Fruit fly (Drosophila melanogaster) whole organism, embryonic: ENCODE data around the gene CG14442.

Experiments used
- Adf1 ChIP-seq: fragments of 200-800 bp; sonication (Bioruptor generic); IDR thresholded peaks from 2 replicates; pipeline ENCODE4 v1.3.6; 2022; ENCODE audit warnings: missing biosample characterization, missing genetic modification characterization
- Asciz ChIP-seq: fragments of 200-800 bp; sonication (Bioruptor generic); optimal IDR thresholded peaks from 2 replicates; lab custom pipeline; 2017; ENCODE audit warnings: missing biosample characterization, mild to moderate bottlenecking, missing genetic modification characterization, missing genetic modification reagents
- CG10654 ChIP-seq: fragments of 200-800 bp; sonication (Bioruptor generic); optimal IDR thresholded peaks from 2 replicates; lab custom pipeline; 2016; ENCODE audit warnings: missing biosample characterization, missing genetic modification characterization
- CG12236 ChIP-seq: fragments of 200-800 bp; sonication (Bioruptor generic); optimal IDR thresholded peaks from 2 replicates; lab custom pipeline; 2016; ENCODE audit warnings: missing biosample characterization, missing genetic modification characterization
- CG12299 ChIP-seq: fragments of 200-800 bp; sonication (Bioruptor generic); optimal IDR thresholded peaks from 2 replicates; lab custom pipeline; 2018; ENCODE audit warnings: missing biosample characterization, mild to moderate bottlenecking, missing genetic modification characterization
- CG13123 ChIP-seq: fragments of 200-800 bp; sonication (Bioruptor generic); optimal IDR thresholded peaks from 2 replicates; lab custom pipeline; 2016; ENCODE audit warnings: missing biosample characterization, missing genetic modification characterization
- CG13894 ChIP-seq: fragments of 200-800 bp; sonication (Bioruptor generic); optimal IDR thresholded peaks from 3 replicates; lab custom pipeline; 2018; ENCODE audit warnings: missing biosample characterization, mild to moderate bottlenecking, missing genetic modification characterization, moderate library complexity
- CG1647 ChIP-seq: fragments of 200-800 bp; sonication (Bioruptor generic); optimal IDR thresholded peaks from 3 replicates; lab custom pipeline; 2016; ENCODE audit warnings: missing biosample characterization, missing genetic modification characterization
- CG18599 ChIP-seq: fragments of 200-800 bp; sonication (Bioruptor generic); optimal IDR thresholded peaks from 3 replicates; lab custom pipeline; 2017; ENCODE audit warnings: missing biosample characterization, missing genetic modification characterization, mild to moderate bottlenecking, moderate library complexity, missing genetic modification reagents
- CG2889 ChIP-seq: fragments of 200-800 bp; sonication (Bioruptor generic); IDR thresholded peaks from 3 replicates; pipeline ENCODE4 v1.3.6; 2022; ENCODE audit warnings: missing biosample characterization, missing genetic modification characterization
- CG3065 ChIP-seq: fragments of 200-800 bp; sonication (Bioruptor generic); optimal IDR thresholded peaks from 2 replicates; lab custom pipeline; 2016; ENCODE audit warnings: missing biosample characterization, missing genetic modification characterization
- CG31388 ChIP-seq: fragments of 200-800 bp; sonication (Bioruptor generic); optimal IDR thresholded peaks from 2 replicates; lab custom pipeline; 2016; ENCODE audit warnings: missing biosample characterization, missing genetic modification characterization
- CG32772 ChIP-seq: fragments of 200-800 bp; sonication (Bioruptor generic); IDR thresholded peaks from 2 replicates; pipeline ENCODE4 v1.3.6; 2022; ENCODE audit warnings: missing biosample characterization, missing genetic modification characterization
- CG33213 ChIP-seq: fragments of 200-800 bp; sonication (Bioruptor generic); optimal IDR thresholded peaks from 3 replicates; lab custom pipeline; 2016; ENCODE audit warnings: missing biosample characterization, missing genetic modification characterization
- CG3838 ChIP-seq: fragments of 200-800 bp; sonication (Bioruptor generic); optimal IDR thresholded peaks from 3 replicates; lab custom pipeline; 2016; ENCODE audit warnings: missing biosample characterization, missing genetic modification characterization
- CG43689 ChIP-seq: fragments of 200-800 bp; sonication (Bioruptor generic); IDR thresholded peaks from 2 replicates; pipeline ENCODE4 v1.3.6; 2022; ENCODE audit warnings: missing biosample characterization, missing genetic modification characterization
- CG4854 ChIP-seq: fragments of 200-800 bp; sonication (Bioruptor generic); optimal IDR thresholded peaks from 2 replicates; lab custom pipeline; 2016; ENCODE audit warnings: missing biosample characterization, missing genetic modification characterization, inconsistent platforms
- CG7372 ChIP-seq: fragments of 200-800 bp; sonication (Bioruptor generic); IDR thresholded peaks from 2 replicates; pipeline ENCODE4 v1.3.6; 2022; ENCODE audit warnings: missing biosample characterization, missing genetic modification characterization
- CG8089 ChIP-seq: fragments of 200-800 bp; sonication (Bioruptor generic); optimal IDR thresholded peaks from 3 replicates; lab custom pipeline; 2016; ENCODE audit warnings: missing biosample characterization, missing genetic modification characterization
- CG8290 ChIP-seq, 3 experiments: fragments of 200-800 bp; sonication (Bioruptor generic); optimal IDR thresholded peaks; 2 replicates each; lab custom pipeline; 2016 to 2019; ENCODE audit warnings: missing biosample characterization in 3 of 3, missing genetic modification characterization in 3 of 3, mild to moderate bottlenecking in 2 of 3, moderate library complexity in 1 of 3
- Gsc ChIP-seq: fragments of 200-800 bp; sonication (Bioruptor generic); IDR thresholded peaks from 2 replicates; pipeline ENCODE4 v1.3.6; 2022; ENCODE audit warnings: missing biosample characterization, missing genetic modification characterization
- HLH54F ChIP-seq: fragments of 200-800 bp; sonication (Bioruptor generic); optimal IDR thresholded peaks from 3 replicates; lab custom pipeline; 2016; ENCODE audit warnings: missing biosample characterization, missing genetic modification characterization
- Hmx ChIP-seq: fragments of 200-800 bp; sonication (Bioruptor generic); optimal IDR thresholded peaks from 2 replicates; lab custom pipeline; 2016; ENCODE audit warnings: missing biosample characterization, missing genetic modification characterization
- MBD-R2 ChIP-seq: fragments of 200-800 bp; sonication (Bioruptor generic); IDR thresholded peaks from 2 replicates; pipeline ENCODE4 v1.3.6; 2022; ENCODE audit warnings: missing biosample characterization, missing genetic modification characterization
- NFAT ChIP-seq: fragments of 200-800 bp; sonication (Bioruptor generic); IDR thresholded peaks from 2 replicates; pipeline ENCODE4 v1.3.6; 2022; ENCODE audit warnings: missing biosample characterization, missing genetic modification characterization
- NfI ChIP-seq: fragments of 200-800 bp; sonication (Bioruptor generic); optimal IDR thresholded peaks from 3 replicates; lab custom pipeline; 2018; ENCODE audit warnings: missing biosample characterization, mild to moderate bottlenecking, missing genetic modification characterization, moderate library complexity
- Spps ChIP-seq: fragments of 200-800 bp; sonication (Bioruptor generic); optimal IDR thresholded peaks from 2 replicates; lab custom pipeline; 2018; ENCODE audit warnings: missing biosample characterization, mild to moderate bottlenecking, missing genetic modification characterization
- al ChIP-seq: fragments of 200-800 bp; sonication (Bioruptor generic); IDR thresholded peaks from 2 replicates; pipeline ENCODE4 v1.3.6; 2022; ENCODE audit warnings: missing biosample characterization, missing genetic modification characterization
- chinmo ChIP-seq: fragments of 200-800 bp; sonication (Bioruptor generic); IDR thresholded peaks from 4 replicates; pipeline ENCODE4 v1.3.6; 2022; ENCODE audit warnings: missing biosample characterization, missing genetic modification characterization; ENCODE audit not compliant: partially characterized antibody
- corto ChIP-seq: fragments of 200-800 bp; sonication (Bioruptor generic); optimal IDR thresholded peaks from 2 replicates; lab custom pipeline; 2016; ENCODE audit warnings: missing biosample characterization, mild to moderate bottlenecking, missing genetic modification characterization, moderate library complexity
- dmrt99B ChIP-seq: fragments of 200-800 bp; sonication (Bioruptor generic); optimal IDR thresholded peaks from 2 replicates; lab custom pipeline; 2018; ENCODE audit warnings: missing biosample characterization, mild to moderate bottlenecking, missing genetic modification characterization, moderate library complexity
- ems ChIP-seq: fragments of 200-800 bp; sonication (Bioruptor generic); optimal IDR thresholded peaks from 3 replicates; lab custom pipeline; 2016; ENCODE audit warnings: missing biosample characterization, missing genetic modification characterization
- gcm ChIP-seq: fragments of 200-800 bp; sonication (Bioruptor generic); optimal IDR thresholded peaks from 2 replicates; lab custom pipeline; 2019; ENCODE audit warnings: missing biosample characterization, mild to moderate bottlenecking, missing genetic modification characterization, moderate library complexity
- gem ChIP-seq: fragments of 200-800 bp; sonication (Bioruptor generic); optimal IDR thresholded peaks from 2 replicates; lab custom pipeline; 2019; ENCODE audit warnings: missing biosample characterization, mild to moderate bottlenecking, missing genetic modification characterization, moderate library complexity
- grn ChIP-seq: fragments of 200-800 bp; sonication (Bioruptor generic); optimal IDR thresholded peaks from 3 replicates; lab custom pipeline; 2017; ENCODE audit warnings: missing biosample characterization, missing genetic modification characterization
- gro ChIP-seq: fragments of 200-800 bp; sonication (Bioruptor generic); optimal IDR thresholded peaks from 2 replicates; lab custom pipeline; 2016; ENCODE audit warnings: missing biosample characterization, missing genetic modification characterization
- jigr1 ChIP-seq: fragments of 200-800 bp; sonication (Bioruptor generic); IDR thresholded peaks from 3 replicates; pipeline ENCODE4 v1.3.6; 2022; ENCODE audit warnings: missing biosample characterization, missing genetic modification characterization
- nerfin-2 ChIP-seq: fragments of 200-800 bp; sonication (Bioruptor generic); IDR thresholded peaks from 2 replicates; pipeline ENCODE4 v1.3.6; 2022; ENCODE audit warnings: missing biosample characterization, missing genetic modification characterization; ENCODE audit not compliant: partially characterized antibody
- nmo ChIP-seq: fragments of 200-800 bp; sonication (Bioruptor generic); optimal IDR thresholded peaks from 2 replicates; lab custom pipeline; 2018; ENCODE audit warnings: missing biosample characterization, mild to moderate bottlenecking, missing genetic modification characterization, moderate library complexity
- pnt ChIP-seq: fragments of 200-800 bp; sonication (Bioruptor generic); optimal IDR thresholded peaks from 3 replicates; lab custom pipeline; 2016; ENCODE audit warnings: missing biosample characterization, missing genetic modification characterization
- psq ChIP-seq: fragments of 200-800 bp; sonication (Bioruptor generic); optimal IDR thresholded peaks from 2 replicates; lab custom pipeline; 2017; ENCODE audit warnings: missing biosample characterization, missing genetic modification characterization
- repo ChIP-seq: fragments of 200-800 bp; sonication (Bioruptor generic); optimal IDR thresholded peaks from 2 replicates; lab custom pipeline; 2016; ENCODE audit warnings: missing biosample characterization, missing genetic modification characterization
- rib ChIP-seq: fragments of 200-800 bp; sonication (Bioruptor generic); IDR thresholded peaks from 2 replicates; pipeline ENCODE4 v1.3.6; 2022; ENCODE audit warnings: missing biosample characterization, missing genetic modification characterization
- sd ChIP-seq: fragments of 200-800 bp; sonication (Bioruptor generic); optimal IDR thresholded peaks from 3 replicates; lab custom pipeline; 2018; ENCODE audit warnings: missing biosample characterization, mild to moderate bottlenecking, missing genetic modification characterization, moderate library complexity
- slp2 ChIP-seq: fragments of 200-800 bp; sonication (Bioruptor generic); optimal IDR thresholded peaks from 2 replicates; lab custom pipeline; 2016; ENCODE audit warnings: missing biosample characterization, missing genetic modification characterization
- sqz ChIP-seq: fragments of 200-800 bp; sonication (Bioruptor generic); optimal IDR thresholded peaks from 3 replicates; lab custom pipeline; 2018; ENCODE audit warnings: missing biosample characterization, mild to moderate bottlenecking, missing genetic modification characterization
- tna ChIP-seq: fragments of 200-800 bp; sonication (Bioruptor generic); IDR thresholded peaks from 2 replicates; pipeline ENCODE4 v1.3.6; 2022; ENCODE audit warnings: missing biosample characterization, missing genetic modification characterization; ENCODE audit not compliant: partially characterized antibody
- tx ChIP-seq: fragments of 200-800 bp; sonication (Bioruptor generic); optimal IDR thresholded peaks from 2 replicates; lab custom pipeline; 2016; ENCODE audit warnings: missing biosample characterization, missing genetic modification characterization
- zen2 ChIP-seq: fragments of 200-800 bp; sonication (Bioruptor generic); IDR thresholded peaks from 3 replicates; pipeline ENCODE4 v1.3.6; 2022; ENCODE audit warnings: missing biosample characterization, missing genetic modification characterization; ENCODE audit not compliant: partially characterized antibody

Gene CG14442

DNA sequence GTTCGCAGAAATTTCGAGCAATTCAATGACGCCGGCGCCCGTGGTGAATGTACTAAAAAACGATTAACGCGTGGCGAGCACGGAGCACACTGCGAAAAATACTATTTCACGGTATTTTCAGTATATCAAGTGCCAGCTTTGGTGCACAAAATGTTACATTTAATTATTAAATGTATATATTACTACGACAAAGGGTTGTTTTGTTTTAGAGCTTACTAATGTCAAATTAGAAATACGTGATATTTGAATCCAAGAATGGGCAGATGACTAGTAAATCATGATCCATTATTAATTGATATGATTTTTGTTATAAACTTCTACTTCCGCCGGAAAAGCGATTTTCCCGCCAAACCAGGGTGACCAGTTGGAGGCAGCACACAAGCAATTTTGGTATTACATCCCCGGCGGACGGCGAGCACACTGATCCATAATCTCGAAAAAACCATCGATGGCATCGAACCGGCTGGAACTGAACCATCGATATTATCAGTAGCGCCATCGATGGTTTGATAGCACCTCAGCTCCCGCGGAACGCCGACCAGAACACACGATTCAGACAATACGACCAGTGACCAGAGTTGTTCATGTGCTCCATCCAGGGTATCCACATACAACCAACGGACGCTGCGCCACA lies 40.5 kb downstream of the CG14442 start, which contains the start of the genes CG3226 and Cdc7 (continued):
- TF ChIP-seq CG2889 (GFP tag; lab: Robert Waterston, UW): no peak
- TF ChIP-seq CG12299: peak; percentile 70
- no peak for TF ChIP-seq pnt
- peak; percentile 25 for TF ChIP-seq CG12236 (GFP tag; lab: Kevin White, UChicago)
- peak; percentile 40; the same call in 1 of the 2 replicates for TF ChIP-seq CG7372 (GFP tag; lab: Robert Waterston, UW)
- TF ChIP-seq dmrt99B: peak; percentile 67
- TF ChIP-seq repo (GFP tag; lab: Kevin White, UChicago): peak; percentile 35
- no peak for TF ChIP-seq CG32772 (GFP tag; lab: Robert Waterston, UW)
- TF ChIP-seq ems (GFP tag; lab: Kevin White, UChicago): peak; percentile 19
- TF ChIP-seq gro: peak; percentile 60
- TF ChIP-seq CG33213 (GFP tag; lab: Kevin White, UChicago): peak; percentile 63
- TF ChIP-seq gem (tag; lab: Kevin White, UChicago): peak; percentile 65
- TF ChIP-seq slp2 (GFP tag; lab: Kevin White, UChicago): peak; percentile 19
- TF ChIP-seq CG8089: peak; percentile 19
- no peak for TF ChIP-seq CG1647 (GFP tag; lab: Kevin White, UChicago)
- peak; percentile 31 for TF ChIP-seq CG4854 (GFP tag; lab: Kevin White, UChicago)
- peak; percentile 72 for TF ChIP-seq tna (GFP tag; lab: Robert Waterston, UW)
- TF ChIP-seq CG10654 (GFP tag; lab: Kevin White, UChicago): peak; percentile 36
- TF ChIP-seq nmo (GFP tag; lab: Kevin White, UChicago): peak; percentile 72
- peak; percentile 72 for TF ChIP-seq sqz (GFP tag; lab: Kevin White, UChicago)
- no peak for TF ChIP-seq jigr1
- TF ChIP-seq al (GFP tag; lab: Robert Waterston, UW): peak; percentile 45; the same call in 1 of the 2 replicates
- TF ChIP-seq HLH54F (GFP tag; lab: Kevin White, UChicago): peak; percentile 28
- TF ChIP-seq CG43689: peak; percentile 32; the same call in 1 of the 2 replicates
- peak; percentile 80 for TF ChIP-seq MBD-R2 (GFP tag; lab: Robert Waterston, UW)
- TF ChIP-seq CG8290 (GFP tag; optimal IDR thresholded peaks at IDR 0.05; lab: Kevin White, UChicago): peak; percentile 24
- peak; percentile 39 to 85 for TF ChIP-seq CG8290 (tag; optimal IDR thresholded peaks at IDR 0.05; lab: Kevin White, UChicago)
- TF ChIP-seq corto: no peak
- TF ChIP-seq Asciz: peak; percentile 65
- peak; percentile 49; the same call in 1 of the 2 replicates for TF ChIP-seq nerfin-2 (GFP tag; lab: Robert Waterston, UW)
- peak; percentile 35; the same call in 1 of the 2 replicates for TF ChIP-seq Adf1 (GFP tag; lab: Robert Waterston, UW)
- 0 out of 2 replicates have a peak, but pooled peaks have one; percentile 21 for TF ChIP-seq rib
- peak; percentile 74 for TF ChIP-seq gcm (GFP tag; lab: Kevin White, UChicago)
- no peak for TF ChIP-seq tx (GFP tag; lab: Kevin White, UChicago)
- peak; percentile 5 for TF ChIP-seq CG3065 (GFP tag; lab: Kevin White, UChicago)
- TF ChIP-seq NfI: peak; percentile 87
- 0 out of 4 replicates have a peak, but pooled peaks have one; percentile 11 for TF ChIP-seq chinmo
- TF ChIP-seq CG18599 (GFP tag; lab: Kevin White, UChicago): peak; percentile 83
- TF ChIP-seq Hmx (GFP tag; lab: Kevin White, UChicago): no peak
- TF ChIP-seq grn (GFP tag; lab: Kevin White, UChicago): peak; percentile 69
- peak; percentile 35 for TF ChIP-seq CG3838
- TF ChIP-seq CG13894: peak; percentile 38
- TF ChIP-seq sd: no peak
- TF ChIP-seq Gsc: no peak
- no peak for TF ChIP-seq CG31388 (GFP tag; lab: Kevin White, UChicago)
- no peak for TF ChIP-seq CG13123 (GFP tag; lab: Kevin White, UChicago)
- no peak for TF ChIP-seq zen2 (GFP tag; lab: Robert Waterston, UW)
- peak; percentile 58; the same call in 1 of the 2 replicates for TF ChIP-seq NFAT (GFP tag; lab: Robert Waterston, UW)
- TF ChIP-seq psq (GFP tag; lab: Kevin White, UChicago): no peak
- TF ChIP-seq Spps (tag; lab: Kevin White, UChicago): no peak
